Fruit fly (Drosophila melanogaster): ENCODE data around the gene NijA.

NijA gene

dm6 chr3L:10679711-10680154, 16.9 kb downstream of the NijA start (continued):
- TF ChIP-seq wek (GFP tag; optimal IDR thresholded peaks at IDR 0.05) (no peak), sc (optimal IDR thresholded peaks at IDR 0.05) (no peak), sc (GFP tag; optimal IDR thresholded peaks at IDR 0.05) (no peak), CG2889 (GFP tag; IDR thresholded peaks at IDR 0.05) (no peak), mam (GFP tag; optimal IDR thresholded peaks at IDR 0.05) (peak; percentile 18), Lhr (GFP tag; optimal IDR thresholded peaks at IDR 0.05) (no peak), Ets65A (GFP tag) (no peak), CG10543 (GFP tag; optimal IDR thresholded peaks at IDR 0.05) (peak; percentile 62), dan (GFP tag; IDR thresholded peaks at IDR 0.05) (no peak), gem (tag; optimal IDR thresholded peaks at IDR 0.05) (peak; percentile 46), salm (tag; optimal IDR thresholded peaks at IDR 0.05) (peak; percentile 21), pho (GFP tag; optimal IDR thresholded peaks at IDR 0.05) (no peak), exex (tag; optimal IDR thresholded peaks at IDR 0.05) (no peak), insv (GFP tag; optimal IDR thresholded peaks at IDR 0.05) (no peak), H2.0 (GFP tag; IDR thresholded peaks at IDR 0.05) (no peak), Sox102F (GFP tag; optimal IDR thresholded peaks at IDR 0.05) (peak; percentile 49), CG12391 (tag; optimal IDR thresholded peaks at IDR 0.05) (peak; percentile 7), CG17568 (GFP tag; optimal IDR thresholded peaks at IDR 0.05) (peak; percentile 32), CG33213 (GFP tag; optimal IDR thresholded peaks at IDR 0.05) (no peak), nom (GFP tag; optimal IDR thresholded peaks at IDR 0.05) (no peak), Mad (GFP tag; optimal IDR thresholded peaks at IDR 0.05) (no peak), dpn (GFP tag; optimal IDR thresholded peaks at IDR 0.05) (peak; percentile 8 to 33), pfk (GFP tag; optimal IDR thresholded peaks at IDR 0.05) (no peak), CG8281 (tag; optimal IDR thresholded peaks at IDR 0.05) (no peak), H15 (GFP tag; IDR thresholded peaks at IDR 0.05) (no peak), shn (GFP tag; optimal IDR thresholded peaks at IDR 0.05) (no peak), Jarid2 (GFP tag; optimal IDR thresholded peaks at IDR 0.05) (no peak), org-1 (GFP tag; optimal IDR thresholded peaks at IDR 0.05) (peak; percentile 24), schlank (tag; optimal IDR thresholded peaks at IDR 0.05) (peak; percentile 37), CG34422 (GFP tag; IDR thresholded peaks at IDR 0.05) (no peak), CG13123 (GFP tag; optimal IDR thresholded peaks at IDR 0.05) (no peak), pzg (GFP tag; optimal IDR thresholded peaks at IDR 0.05) (no peak), gsb-n (tag; optimal IDR thresholded peaks at IDR 0.05) (no peak), sr (GFP tag; IDR thresholded peaks at IDR 0.05) (no peak), Fer1 (GFP tag; optimal IDR thresholded peaks at IDR 0.05) (peak; percentile 64), knrl (GFP tag; IDR thresholded peaks at IDR 0.05; ENCODE audit: partially characterized antibody) (no peak), CG32772 (GFP tag; IDR thresholded peaks at IDR 0.05) (no peak), Mrtf (GFP tag; IDR thresholded peaks at IDR 0.05) (no peak), CG5245 (GFP tag; optimal IDR thresholded peaks at IDR 0.05) (no peak), CG5953 (GFP tag; IDR thresholded peaks at IDR 0.05) (no peak), Fer2 (tag; optimal IDR thresholded peaks at IDR 0.05) (no peak), Xrp1 (GFP tag; IDR thresholded peaks at IDR 0.05) (no peak), Ptx1 (GFP tag; IDR thresholded peaks at IDR 0.05) (0 out of 2 replicates have a peak, but pooled peaks have one; percentile 24), CG14014 (GFP tag; IDR thresholded peaks at IDR 0.05) (0 out of 2 replicates have a peak, but pooled peaks have one; percentile 6), Tbp (GFP tag; optimal IDR thresholded peaks at IDR 0.05) (no peak), CG1792 (GFP tag; optimal IDR thresholded peaks at IDR 0.05) (no peak), toy (GFP tag; IDR thresholded peaks at IDR 0.05) (no peak), CG18262 (tag; optimal IDR thresholded peaks at IDR 0.05) (peak; percentile 13), ERR (GFP tag; optimal IDR thresholded peaks at IDR 0.05) (no peak), BtbVII (GFP tag; optimal IDR thresholded peaks at IDR 0.05) (peak; percentile 54), CG12769 (tag; optimal IDR thresholded peaks at IDR 0.05) (no peak), CoRest (tag; optimal IDR thresholded peaks at IDR 0.05) (peak; percentile 4)
